Worm (Caenorhabditis elegans): Measurements from ENCODE around the gene map-2.

The map-2 gene

ce11 chrIV:16829896-16830295 is 24.8 kb downstream of the map-2 start, which contains the start of gene Y116A8A.7:
TSS of gene Y116A8A.7 (plus strand) at chrIV:16830196.
- TF ChIP-seq ceh-44 (GFP tag; IDR thresholded peaks at IDR 0.05) (no peak), aly-2 (tag; optimal IDR thresholded peaks at IDR 0.05) (no peak), ctbp-1 (GFP tag; IDR thresholded peaks at IDR 0.05) (no peak), zag-1 (tag; optimal IDR thresholded peaks at IDR 0.05) (no peak), ZK546.5 (tag; optimal IDR thresholded peaks at IDR 0.05) (no peak), nhr-6 (tag; optimal IDR thresholded peaks at IDR 0.05) (no peak), ztf-11 (tag; optimal IDR thresholded peaks at IDR 0.05) (no peak), nhr-77 (tag; optimal IDR thresholded peaks at IDR 0.05) (no peak), lim-7 (GFP tag; IDR thresholded peaks at IDR 0.05) (no peak), gei-8 (GFP tag; optimal IDR thresholded peaks at IDR 0.05) (no peak), zip-2 (tag; optimal IDR thresholded peaks at IDR 0.05) (no peak), nhr-48 (tag; optimal IDR thresholded peaks at IDR 0.05) (no peak), lin-15B (tag; optimal IDR thresholded peaks at IDR 0.05) (no peak)

- no peak for TF ChIP-seq F26F4.8 (GFP tag; conservative IDR thresholded peaks at IDR 0.05)
- TF ChIP-seq nhr-11 (tag; optimal IDR thresholded peaks at IDR 0.05): no peak
- TF ChIP-seq ama-1 (optimal IDR thresholded peaks at IDR 0.05): no peak
- TF ChIP-seq mdt-29 (GFP tag; IDR thresholded peaks at IDR 0.05): no peak
- no peak for TF ChIP-seq nhr-102 (tag; optimal IDR thresholded peaks at IDR 0.05)
- TF ChIP-seq ZK546.5 (tag; optimal IDR thresholded peaks at IDR 0.05): no peak
- TF ChIP-seq nhr-76 (tag; optimal IDR thresholded peaks at IDR 0.05): no peak
- no peak for TF ChIP-seq ZK337.2 (GFP tag; IDR thresholded peaks at IDR 0.05)
- TF ChIP-seq dve-1 (tag; optimal IDR thresholded peaks at IDR 0.05; ENCODE audit: insufficient read depth): no peak
- no peak for TF ChIP-seq cey-2 (tag; optimal IDR thresholded peaks at IDR 0.05; ENCODE audit: borderline replicate concordance, insufficient read depth)
- TF ChIP-seq ces-1 (GFP tag; optimal IDR thresholded peaks at IDR 0.05): no peak
- no peak for TF ChIP-seq dpl-1 (GFP tag; optimal IDR thresholded peaks at IDR 0.05)
- TF ChIP-seq gei-8 (GFP tag; optimal IDR thresholded peaks at IDR 0.05): no peak
- TF ChIP-seq duxl-1 (tag; optimal IDR thresholded peaks at IDR 0.05; ENCODE audit: poor library complexity): no peak
- TF ChIP-seq nhr-28 (tag; optimal IDR thresholded peaks at IDR 0.05): no peak
- no peak for TF ChIP-seq nhr-77 (tag; optimal IDR thresholded peaks at IDR 0.05)
- TF ChIP-seq ztf-7 (tag; optimal IDR thresholded peaks at IDR 0.05): no peak
Measured at ce11 chrIV:16828698-16829097, 26.0 kb downstream of the map-2 start, which contains the start of gene Y116A8A.6. TSS of gene Y116A8A.6 (minus strand) at chrIV:16828798.

ce11 chrIV:16822529-16822928 is 32.2 kb downstream of the map-2 start, which contains the start of gene Y116A8A.4:
TSS of gene Y116A8A.4 (plus strand) at chrIV:16822829.
- TF ChIP-seq mep-1 (tag; optimal IDR thresholded peaks at IDR 0.05): no peak
- no peak for TF ChIP-seq egl-43 (GFP tag; IDR thresholded peaks at IDR 0.05)
- TF ChIP-seq mdt-29 (GFP tag; IDR thresholded peaks at IDR 0.05): no peak
- no peak for TF ChIP-seq ZK546.5 (tag; optimal IDR thresholded peaks at IDR 0.05)
- TF ChIP-seq nhr-111 (GFP tag; optimal IDR thresholded peaks at IDR 0.05): no peak
- TF ChIP-seq fos-1 (tag; optimal IDR thresholded peaks at IDR 0.05): no peak
- TF ChIP-seq nhr-25 (tag; optimal IDR thresholded peaks at IDR 0.05; ENCODE audit: borderline replicate concordance, insufficient read depth): no peak
- no peak for TF ChIP-seq ztf-7 (tag; optimal IDR thresholded peaks at IDR 0.05)
- TF ChIP-seq dve-1 (tag; optimal IDR thresholded peaks at IDR 0.05; ENCODE audit: insufficient read depth): no peak
- TF ChIP-seq T20F7.1 (GFP tag; optimal IDR thresholded peaks at IDR 0.05): no peak
- no peak for TF ChIP-seq daf-16 (GFP tag; optimal IDR thresholded peaks at IDR 0.05)
- TF ChIP-seq daf-16 (tag; optimal IDR thresholded peaks at IDR 0.05): no peak
- no peak for TF ChIP-seq lin-1 (GFP tag; IDR thresholded peaks at IDR 0.05)
- TF ChIP-seq T26A8.4 (GFP tag; IDR thresholded peaks at IDR 0.05): no peak
- no peak for TF ChIP-seq zag-1 (tag; optimal IDR thresholded peaks at IDR 0.05)
- TF ChIP-seq nhr-77 (tag; optimal IDR thresholded peaks at IDR 0.05): no peak
- TF ChIP-seq mes-2 (tag; optimal IDR thresholded peaks at IDR 0.05; ENCODE audit: poor library complexity, severe bottlenecking): no peak
- no peak for TF ChIP-seq dmd-8 (GFP tag; IDR thresholded peaks at IDR 0.05)
